Worm (Caenorhabditis elegans) whole organism, L4 larva: Measurements from ENCODE around the gene flp-19.

Experiments used
- F49E8.2 ChIP-seq: sonication (generic microtip); optimal IDR thresholded peaks from 2 replicates; lab custom pipeline; 2016; ENCODE audit warnings: missing compliant biosample characterization, mild to moderate bottlenecking, missing genetic modification characterization, borderline replicate concordance
- T20F7.1 ChIP-seq: fragments of 200-800 bp; sonication (Bioruptor generic); optimal IDR thresholded peaks from 2 replicates; lab custom pipeline; 2018; ENCODE audit warnings: mild to moderate bottlenecking, missing genetic modification characterization, missing compliant biosample characterization
- Y105C5A.15 ChIP-seq: fragments of 200-800 bp; sonication (Bioruptor generic); IDR thresholded peaks from 2 replicates; pipeline ENCODE4 v1.3.6; 2022; ENCODE audit warnings: missing genetic modification characterization, missing compliant biosample characterization
- Y48G9A.11 ChIP-seq: fragments of 200-800 bp; sonication (Bioruptor generic); IDR thresholded peaks from 2 replicates; pipeline ENCODE4 v1.3.6; 2022; ENCODE audit warnings: missing genetic modification reagents, missing genetic modification characterization, missing compliant biosample characterization
- Y5F2A.4 ChIP-seq: fragments of 200-800 bp; sonication (Bioruptor generic); optimal IDR thresholded peaks from 2 replicates; lab custom pipeline; 2018; ENCODE audit warnings: mild to moderate bottlenecking, missing genetic modification characterization, missing compliant biosample characterization
- aha-1 ChIP-seq: fragments of 150-350 bp; peaks from one replicate; lab custom pipeline; 2014; ENCODE audit warnings: missing biosample characterization, missing genetic modification characterization
- arid-1 ChIP-seq: fragments of 200-800 bp; sonication (Bioruptor generic); conservative IDR thresholded peaks from 2 replicates; pipeline ENCODE4 v1.3.6; 2022; ENCODE audit warnings: missing genetic modification reagents, missing genetic modification characterization, missing compliant biosample characterization
- ceh-28 ChIP-seq: fragments of 150-350 bp; optimal IDR thresholded peaks from 2 replicates; lab custom pipeline; 2014; ENCODE audit warnings: missing biosample characterization, missing genetic modification reagents, missing genetic modification characterization
- ctbp-1 ChIP-seq: fragments of 200-800 bp; sonication (Bioruptor generic); IDR thresholded peaks from 2 replicates; pipeline ENCODE4 v1.3.6; 2022; ENCODE audit warnings: missing genetic modification reagents, missing genetic modification characterization, missing compliant biosample characterization
- dmd-6 ChIP-seq: fragments of 200-800 bp; sonication (Bioruptor generic); IDR thresholded peaks from 2 replicates; pipeline ENCODE4 v1.3.6; 2022; ENCODE audit warnings: missing genetic modification reagents, missing genetic modification characterization, missing compliant biosample characterization
- duxl-1 ChIP-seq: sonication (generic microtip); optimal IDR thresholded peaks from 2 replicates; lab custom pipeline; 2016; ENCODE audit warnings: mild to moderate bottlenecking, missing genetic modification characterization, moderate library complexity, missing compliant biosample characterization; ENCODE audit not compliant: poor library complexity
- dve-1 ChIP-seq: sonication (generic microtip); optimal IDR thresholded peaks from 2 replicates; lab custom pipeline; 2017; ENCODE audit warnings: antibody characterized with exemption, mild to moderate bottlenecking, missing genetic modification characterization, missing compliant biosample characterization; ENCODE audit not compliant: insufficient read depth
- gei-8 ChIP-seq: fragments of 200-800 bp; sonication (Bioruptor generic); optimal IDR thresholded peaks from 2 replicates; lab custom pipeline; 2018; ENCODE audit warnings: mild to moderate bottlenecking, missing genetic modification characterization, missing compliant biosample characterization
- hif-1 ChIP-seq, 2 experiments: sonication (generic microtip); optimal IDR thresholded peaks; 2 replicates each; lab custom pipeline; 2016 to 2017; ENCODE audit warnings: missing compliant biosample characterization in 2 of 2, missing genetic modification characterization in 2 of 2, missing genetic modification reagents in 2 of 2, missing genotype in 2 of 2, mild to moderate bottlenecking in 1 of 2
- hlh-11 ChIP-seq: fragments of 200-800 bp; sonication (Bioruptor generic); optimal IDR thresholded peaks from 2 replicates; lab custom pipeline; 2018; ENCODE audit warnings: mild to moderate bottlenecking, missing genetic modification characterization, missing compliant biosample characterization
- lim-7 ChIP-seq: fragments of 200-800 bp; sonication (Bioruptor generic); IDR thresholded peaks from 2 replicates; pipeline ENCODE4 v1.3.6; 2022; ENCODE audit warnings: missing genetic modification characterization, missing compliant biosample characterization
- lin-29 ChIP-seq: fragments of 200-800 bp; sonication (Bioruptor generic); IDR thresholded peaks from 2 replicates; pipeline ENCODE4 v1.3.6; 2022; ENCODE audit warnings: missing genetic modification reagents, missing genetic modification characterization, missing compliant biosample characterization
- lin-38 ChIP-seq: fragments of 200-800 bp; sonication (Bioruptor generic); IDR thresholded peaks from 2 replicates; pipeline ENCODE4 v1.3.6; 2022; ENCODE audit warnings: missing genetic modification reagents, missing genetic modification characterization, missing compliant biosample characterization
- lin-39 ChIP-seq: fragments of 150-350 bp; optimal IDR thresholded peaks from 2 replicates; lab custom pipeline; 2014; ENCODE audit warnings: missing biosample characterization, missing genetic modification reagents, missing genetic modification characterization
- lsy-2 ChIP-seq, 2 experiments: fragments of 150-350 bp in 1 of 2; sonication (generic microtip) in 1 of 2; optimal IDR thresholded peaks; 2 replicates each; lab custom pipeline; 2014 to 2017; ENCODE audit warnings: missing biosample characterization in 2 of 2, missing genetic modification characterization in 2 of 2
- mdt-29 ChIP-seq: fragments of 200-800 bp; sonication (Bioruptor generic); IDR thresholded peaks from 2 replicates; pipeline ENCODE4 v1.3.6; 2022; ENCODE audit warnings: missing genetic modification reagents, missing genetic modification characterization, missing compliant biosample characterization
- mep-1 ChIP-seq: fragments of 150-350 bp; sonication (generic microtip); optimal IDR thresholded peaks from 3 replicates; lab custom pipeline; 2014; ENCODE audit warnings: missing biosample characterization, missing genetic modification characterization
- mes-2 ChIP-seq: sonication (generic microtip); optimal IDR thresholded peaks from 2 replicates; lab custom pipeline; 2016; ENCODE audit warnings: missing genotype, mild to moderate bottlenecking, missing genetic modification characterization, missing compliant biosample characterization; ENCODE audit not compliant: poor library complexity, severe bottlenecking
- nhr-25 ChIP-seq: sonication (generic microtip); optimal IDR thresholded peaks from 2 replicates; lab custom pipeline; 2017; ENCODE audit warnings: missing genetic modification characterization, mild to moderate bottlenecking, missing compliant biosample characterization, antibody characterized with exemption, moderate library complexity, borderline replicate concordance; ENCODE audit not compliant: insufficient read depth
- nhr-28 ChIP-seq: fragments of 150-350 bp; optimal IDR thresholded peaks from 2 replicates; lab custom pipeline; 2014; ENCODE audit warnings: missing biosample characterization, missing genetic modification characterization
- nhr-48 ChIP-seq: sonication (generic microtip); optimal IDR thresholded peaks from 2 replicates; lab custom pipeline; 2016; ENCODE audit warnings: mild to moderate bottlenecking, missing genetic modification characterization, missing compliant biosample characterization
- nhr-6 ChIP-seq: fragments of 150-350 bp; optimal IDR thresholded peaks from 2 replicates; lab custom pipeline; 2014; ENCODE audit warnings: missing biosample characterization, missing genetic modification characterization
- pqm-1 ChIP-seq: sonication (generic microtip); optimal IDR thresholded peaks from 2 replicates; lab custom pipeline; 2017; ENCODE audit warnings: missing biosample characterization, missing genetic modification characterization
- spr-1 ChIP-seq: sonication (generic microtip); optimal IDR thresholded peaks from 2 replicates; lab custom pipeline; 2016; ENCODE audit warnings: mild to moderate bottlenecking, missing genetic modification characterization, missing compliant biosample characterization
- tag-97 ChIP-seq: fragments of 200-800 bp; sonication (Bioruptor generic); IDR thresholded peaks from 2 replicates; pipeline ENCODE4 v1.3.6; 2022; ENCODE audit warnings: missing genetic modification characterization, missing compliant biosample characterization
- unc-130 ChIP-seq: sonication (generic microtip); optimal IDR thresholded peaks from 2 replicates; lab custom pipeline; 2016; ENCODE audit warnings: missing genetic modification reagents, missing genetic modification characterization, missing compliant biosample characterization
- unc-39 ChIP-seq: sonication (generic microtip); optimal IDR thresholded peaks from 2 replicates; lab custom pipeline; 2017; ENCODE audit warnings: missing biosample characterization, missing genetic modification characterization
- unc-62 ChIP-seq, 3 experiments: fragments of 150-350 bp in 1 of 3; sonication (generic microtip); optimal IDR thresholded peaks in 2 of 3; peaks in 1 of 3; 1 replicate in 1 of 3; 2 replicates in 2 of 3; lab custom pipeline; 2014 to 2017; ENCODE audit warnings: missing biosample characterization in 3 of 3, missing genetic modification characterization in 3 of 3, missing genetic modification reagents in 3 of 3, missing genotype in 1 of 3
- zfp-3 ChIP-seq: fragments of 200-800 bp; sonication (Bioruptor generic); conservative IDR thresholded peaks from 2 replicates; pipeline ENCODE4 v1.3.6; 2022; ENCODE audit warnings: missing genetic modification reagents, missing genetic modification characterization, missing compliant biosample characterization
- zip-11 ChIP-seq: fragments of 200-800 bp; sonication (Bioruptor generic); IDR thresholded peaks from 2 replicates; pipeline ENCODE4 v1.3.6; 2022; ENCODE audit warnings: missing genetic modification characterization, missing compliant biosample characterization
- ztf-11 ChIP-seq: fragments of 150-350 bp; optimal IDR thresholded peaks from 2 replicates; lab custom pipeline; 2014; ENCODE audit warnings: missing biosample characterization, missing genetic modification characterization

The flp-19 gene

DNA sequence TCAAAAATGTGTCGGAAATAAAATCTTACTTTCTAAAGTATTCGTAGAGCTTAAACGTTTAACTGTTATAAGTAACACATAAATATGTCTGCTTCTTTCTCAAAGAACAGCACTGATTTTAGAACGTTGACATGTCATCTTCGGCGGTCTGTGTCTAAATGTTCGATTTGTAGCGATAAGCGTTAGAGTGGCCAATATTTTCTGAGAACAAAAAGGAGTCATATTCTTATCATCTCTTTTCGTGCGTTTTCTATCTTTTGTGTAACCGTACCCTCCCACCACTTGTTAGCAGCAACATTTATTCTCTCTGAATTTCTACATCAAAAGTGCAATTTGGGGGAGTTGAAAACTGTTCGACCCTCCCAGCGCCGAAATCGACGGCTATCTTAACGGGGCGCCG lies 40.7 kb downstream of the flp-19 start:
- TF ChIP-seq hlh-11 (peak; percentile 44), Y5F2A.4 (GFP tag; lab: Kevin White, UChicago) (no peak), ctbp-1 (no peak), nhr-6 (tag; lab: Kevin White, UChicago) (no peak), nhr-28 (peak; percentile 52), duxl-1 (tag; lab: Kevin White, UChicago) (no peak), dve-1 (peak; percentile 25), lin-39 (no peak), mes-2 (no peak), gei-8 (GFP tag; lab: Kevin White, UChicago) (no peak), ztf-11 (no peak), lsy-2 (tag; optimal IDR thresholded peaks at IDR 0.05; lab: Kevin White, UChicago) (no peak), nhr-25 (no peak), Y105C5A.15 (GFP tag; lab: Robert Waterston, UW) (no peak), dmd-6 (GFP tag; lab: Robert Waterston, UW) (peak; percentile 23; the same call in 1 of the 2 replicates), unc-130 (GFP tag; lab: Kevin White, UChicago) (no peak), mdt-29 (GFP tag; lab: Robert Waterston, UW) (no peak), unc-39 (tag; lab: Kevin White, UChicago) (no peak), lin-29 (GFP tag; lab: Robert Waterston, UW) (no peak), lin-38 (GFP tag; lab: Robert Waterston, UW) (no peak), zfp-3 (GFP tag; lab: Robert Waterston, UW) (no peak), spr-1 (tag; lab: Kevin White, UChicago) (no peak), ceh-28 (no peak), nhr-48 (tag; lab: Kevin White, UChicago) (no peak), F49E8.2 (tag; lab: Kevin White, UChicago) (no peak), hif-1 (tag; optimal IDR thresholded peaks at IDR 0.05; lab: Kevin White, UChicago) (no peak), T20F7.1 (GFP tag; lab: Kevin White, UChicago) (no peak), tag-97 (0 out of 2 replicates have a peak, but pooled peaks have one; percentile 60)

DNA sequence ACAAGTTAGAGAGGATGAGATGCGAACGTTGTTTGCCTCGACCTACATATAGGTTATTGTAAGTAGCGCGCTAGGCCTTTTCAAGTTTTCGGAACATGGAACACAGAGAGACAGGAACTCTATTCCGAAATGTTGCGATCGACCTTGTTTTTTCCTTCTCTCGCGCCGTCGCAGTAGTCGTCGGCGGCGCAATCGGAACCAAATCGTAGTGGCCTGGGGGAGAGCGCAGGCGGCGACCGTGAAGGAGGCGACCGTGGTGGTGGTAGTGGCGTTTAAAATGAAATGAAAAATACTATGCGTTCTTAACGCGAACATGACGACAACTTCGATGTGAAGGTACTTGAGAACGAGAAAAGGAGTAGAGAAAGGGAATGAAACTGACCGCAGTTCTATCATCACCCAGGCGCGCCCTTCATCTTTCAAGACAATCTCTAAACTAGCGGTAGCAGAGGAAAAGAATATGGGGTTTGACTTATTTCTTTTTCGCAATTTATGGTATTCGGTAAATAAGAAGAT lies 43.2 kb downstream of the flp-19 start:
- TF ChIP-seq nhr-28 = peak; percentile 10
- no peak for TF ChIP-seq aha-1
- peak; percentile 44 for TF ChIP-seq hlh-11
- TF ChIP-seq nhr-25 = peak; percentile 18
- TF ChIP-seq arid-1 = no peak
- peak; percentile 12 for TF ChIP-seq mep-1 (tag; lab: Kevin White, UChicago)
- peak in 1 of 2 experiments; percentile 85 for TF ChIP-seq unc-62 (GFP tag; optimal IDR thresholded peaks at IDR 0.05 in 1 of 2; lab: Kevin White, UChicago)
- no peak for TF ChIP-seq unc-62 (tag; optimal IDR thresholded peaks at IDR 0.05; lab: Kevin White, UChicago)

DNA sequence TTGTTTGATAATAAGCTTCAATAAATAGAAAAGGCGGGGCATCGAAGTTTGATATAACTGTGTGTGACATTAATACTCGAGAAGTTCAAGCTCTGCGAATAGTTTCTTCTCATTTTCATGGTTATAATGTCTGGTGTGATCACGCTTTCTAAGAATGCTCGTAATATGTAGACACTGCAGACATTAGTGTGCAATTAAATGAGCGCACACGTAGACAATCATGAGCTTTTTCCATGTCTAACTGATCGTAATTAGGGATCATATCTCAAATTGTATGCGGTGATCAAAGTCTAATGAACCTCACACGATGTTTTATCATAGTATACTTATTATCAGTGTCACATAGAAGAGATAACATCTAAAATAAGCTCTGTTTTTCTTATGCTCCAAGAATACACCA lies 45.6 kb downstream of the flp-19 start:
- peak; percentile 24 for TF ChIP-seq pqm-1 (tag; lab: Kevin White, UChicago)
- TF ChIP-seq lim-7 = no peak
- TF ChIP-seq Y48G9A.11 (GFP tag; lab: Robert Waterston, UW) = no peak
- no peak for TF ChIP-seq zip-11 (GFP tag; lab: Robert Waterston, UW)
